Worm (Caenorhabditis elegans) whole organism, L2 larva: ENCODE results near the gene Y66D12A.3.

Experiments
- C34F6.9 ChIP-seq: fragments of 150-350 bp; optimal IDR thresholded peaks from 2 replicates; lab custom pipeline; 2014; ENCODE audit warnings: missing biosample characterization, missing genetic modification characterization
- R02D3.7 ChIP-seq: fragments of 150-350 bp; optimal IDR thresholded peaks from 2 replicates; lab custom pipeline; 2014; ENCODE audit warnings: missing biosample characterization, missing genetic modification characterization
- ZK546.5 ChIP-seq: sonication (generic microtip); optimal IDR thresholded peaks from 2 replicates; lab custom pipeline; 2017; ENCODE audit warnings: missing biosample characterization, missing genetic modification characterization
- alr-1 ChIP-seq: fragments of 150-350 bp; optimal IDR thresholded peaks from 2 replicates; lab custom pipeline; 2014; ENCODE audit warnings: missing biosample characterization, missing genetic modification characterization
- aly-2 ChIP-seq: fragments of 150-350 bp; optimal IDR thresholded peaks from 2 replicates; lab custom pipeline; 2014; ENCODE audit warnings: missing biosample characterization, missing genetic modification characterization
- ama-1 ChIP-seq: fragments of 150-350 bp; optimal IDR thresholded peaks from 2 replicates; lab custom pipeline; 2018; ENCODE audit warnings: inconsistent platforms
- blmp-1 ChIP-seq: sonication (generic microtip); optimal IDR thresholded peaks from 2 replicates; lab custom pipeline; 2017; ENCODE audit warnings: missing genetic modification characterization, mild to moderate bottlenecking, missing compliant biosample characterization, antibody characterized with exemption, moderate library complexity; ENCODE audit not compliant: insufficient read depth
- ceh-82 ChIP-seq: fragments of 150-350 bp; optimal IDR thresholded peaks from 2 replicates; lab custom pipeline; 2014; ENCODE audit warnings: missing biosample characterization, missing genetic modification characterization
- crh-2 ChIP-seq: sonication (generic microtip); optimal IDR thresholded peaks from 2 replicates; lab custom pipeline; 2017; ENCODE audit warnings: missing biosample characterization, missing genetic modification characterization
- dmd-4 ChIP-seq: sonication (generic microtip); optimal IDR thresholded peaks from 2 replicates; lab custom pipeline; 2017; ENCODE audit warnings: missing biosample characterization, missing genetic modification characterization
- egl-27 ChIP-seq: sonication (generic microtip); optimal IDR thresholded peaks from 3 replicates; lab custom pipeline; 2017; ENCODE audit warnings: missing biosample characterization, missing genetic modification reagents, missing genetic modification characterization
- elt-1 ChIP-seq: fragments of 150-350 bp; optimal IDR thresholded peaks from 2 replicates; lab custom pipeline; 2014; ENCODE audit warnings: missing biosample characterization, missing genetic modification characterization
- fos-1 ChIP-seq: fragments of 150-350 bp; optimal IDR thresholded peaks from 2 replicates; lab custom pipeline; 2014; ENCODE audit warnings: missing biosample characterization, missing genetic modification characterization
- gmeb-1 ChIP-seq: fragments of 150-350 bp; optimal IDR thresholded peaks from 2 replicates; lab custom pipeline; 2014; ENCODE audit warnings: missing biosample characterization, missing genetic modification characterization
- lin-11 ChIP-seq: fragments of 150-350 bp; sonication (generic microtip); optimal IDR thresholded peaks from 2 replicates; lab custom pipeline; 2014; ENCODE audit warnings: missing biosample characterization, missing genetic modification characterization, inconsistent platforms, mixed read lengths
- lsy-2 ChIP-seq, 2 experiments: fragments of 150-350 bp in 1 of 2; sonication (generic microtip) in 1 of 2; optimal IDR thresholded peaks; 2 replicates each; lab custom pipeline; 2014 to 2017; ENCODE audit warnings: missing biosample characterization in 2 of 2, missing genetic modification characterization in 2 of 2
- mab-5 ChIP-seq: fragments of 150-350 bp; optimal IDR thresholded peaks from 2 replicates; lab custom pipeline; 2014; ENCODE audit warnings: missing biosample characterization, missing genetic modification characterization
- mbf-1 ChIP-seq: sonication (generic microtip); optimal IDR thresholded peaks from 2 replicates; lab custom pipeline; 2017; ENCODE audit warnings: missing biosample characterization, missing genetic modification characterization
- mdl-1 ChIP-seq, 2 experiments: fragments of 150-350 bp in 1 of 2; sonication (generic microtip) in 1 of 2; optimal IDR thresholded peaks; 2 replicates each; lab custom pipeline; 2017; ENCODE audit warnings: missing biosample characterization in 2 of 2, missing genetic modification characterization in 2 of 2
- nhr-10 ChIP-seq: sonication (generic microtip); optimal IDR thresholded peaks from 2 replicates; lab custom pipeline; 2017; ENCODE audit warnings: missing biosample characterization, missing genetic modification characterization
- nhr-12 ChIP-seq: fragments of 150-350 bp; optimal IDR thresholded peaks from 2 replicates; lab custom pipeline; 2014; ENCODE audit warnings: missing biosample characterization, missing genetic modification characterization
- nhr-21 ChIP-seq: fragments of 150-350 bp; optimal IDR thresholded peaks from 2 replicates; lab custom pipeline; 2014; ENCODE audit warnings: missing biosample characterization, missing genetic modification characterization
- nhr-23 ChIP-seq: fragments of 150-350 bp; optimal IDR thresholded peaks from 2 replicates; lab custom pipeline; 2014; ENCODE audit warnings: missing biosample characterization, missing genetic modification reagents, missing genetic modification characterization
- nhr-237 ChIP-seq: fragments of 150-350 bp; optimal IDR thresholded peaks from 2 replicates; lab custom pipeline; 2014; ENCODE audit warnings: missing biosample characterization, missing genetic modification characterization
- nhr-25 ChIP-seq: fragments of 150-350 bp; sonication (generic microtip); optimal IDR thresholded peaks from 3 replicates; lab custom pipeline; 2014; ENCODE audit warnings: missing biosample characterization, missing genetic modification characterization
- peb-1 ChIP-seq: fragments of 150-350 bp; optimal IDR thresholded peaks from 2 replicates; lab custom pipeline; 2014; ENCODE audit warnings: missing biosample characterization, missing genetic modification characterization
- sem-4 ChIP-seq: fragments of 150-350 bp; optimal IDR thresholded peaks from 2 replicates; lab custom pipeline; 2014; ENCODE audit warnings: missing biosample characterization, missing genetic modification reagents, missing genetic modification characterization
- sma-3 ChIP-seq: sonication (generic microtip); optimal IDR thresholded peaks from 2 replicates; lab custom pipeline; 2016; ENCODE audit warnings: missing genetic modification reagents, missing genetic modification characterization, missing compliant biosample characterization
- sma-9 ChIP-seq, 2 experiments: fragments of 150-350 bp in 1 of 2; sonication (generic microtip) in 1 of 2; optimal IDR thresholded peaks; 2 replicates each; lab custom pipeline; 2014 to 2016; ENCODE audit warnings: missing genetic modification characterization in 2 of 2, mild to moderate bottlenecking in 1 of 2, missing biosample characterization in 1 of 2, missing compliant biosample characterization in 1 of 2, missing genetic modification reagents in 1 of 2, moderate library complexity in 1 of 2
- snpc-4 ChIP-seq: fragments of 150-350 bp; optimal IDR thresholded peaks from 2 replicates; lab custom pipeline; 2014; ENCODE audit warnings: missing biosample characterization, missing genetic modification characterization
- unc-39 ChIP-seq: fragments of 150-350 bp; optimal IDR thresholded peaks from 2 replicates; lab custom pipeline; 2014; ENCODE audit warnings: missing biosample characterization, missing genetic modification characterization
- unc-55 ChIP-seq: fragments of 150-350 bp; sonication (generic microtip); optimal IDR thresholded peaks from 3 replicates; lab custom pipeline; 2014; ENCODE audit warnings: missing biosample characterization, missing genetic modification reagents, missing genetic modification characterization
- zag-1 ChIP-seq: fragments of 150-350 bp; optimal IDR thresholded peaks from 2 replicates; lab custom pipeline; 2014; ENCODE audit warnings: missing biosample characterization, missing genetic modification characterization
- ztf-1 ChIP-seq: fragments of 200-800 bp; sonication (Bioruptor generic); conservative IDR thresholded peaks from 2 replicates; pipeline ENCODE4 v1.3.6; 2022; ENCODE audit warnings: missing genetic modification characterization, missing compliant biosample characterization
- ztf-11 ChIP-seq: sonication (generic microtip); optimal IDR thresholded peaks from 2 replicates; lab custom pipeline; 2017; ENCODE audit warnings: missing biosample characterization, missing genetic modification characterization

Gene Y66D12A.3

ce11 chrIII:11616446-11616845 lies 27.4 kb downstream of the Y66D12A.3 start, which contains the start of gene ceh-91:
ceh-91 (plus strand) TSS chrIII:11616746.
- TF ChIP-seq unc-39 (tag; lab: Kevin White, UChicago) (no peak), R02D3.7 (no peak), aly-2 (tag; lab: Kevin White, UChicago) (no peak), sma-3 (no peak), nhr-21 (tag; lab: Kevin White, UChicago) (no peak)

- peak in 1 of 2 experiments; percentile 12 for TF ChIP-seq lsy-2 (tag; optimal IDR thresholded peaks at IDR 0.05; lab: Kevin White, UChicago)
- no peak for TF ChIP-seq lin-11 (tag; lab: Kevin White, UChicago)
- no peak for TF ChIP-seq dmd-4 (tag; lab: Kevin White, UChicago)
- no peak for TF ChIP-seq blmp-1 (tag; lab: Kevin White, UChicago)
- no peak for TF ChIP-seq nhr-21 (tag; lab: Kevin White, UChicago)
- no peak for TF ChIP-seq gmeb-1 (tag; lab: Kevin White, UChicago)
- no peak for TF ChIP-seq R02D3.7
- peak; percentile 72 for TF ChIP-seq nhr-25
- TF ChIP-seq sem-4 (tag; lab: Kevin White, UChicago), result peak; percentile 35
- TF ChIP-seq mab-5 (tag; lab: Kevin White, UChicago), result no peak
- no peak for TF ChIP-seq mbf-1 (tag; lab: Kevin White, UChicago)
- TF ChIP-seq snpc-4 (tag; lab: Kevin White, UChicago), result no peak
- no peak for TF ChIP-seq elt-1 (tag; lab: Kevin White, UChicago)
Observed at ce11 chrIII:11624838-11625292, 35.9 kb downstream of the Y66D12A.3 start, which contains the start of gene gly-8. gly-8 (plus strand) TSS chrIII:11625242.

- TF ChIP-seq ZK546.5 (tag; lab: Kevin White, UChicago), result no peak
- no peak for TF ChIP-seq ama-1 (lab: Kevin White, UChicago)
- no peak for TF ChIP-seq C34F6.9
- TF ChIP-seq unc-55 (GFP tag; lab: Kevin White, UChicago), result no peak
- no peak for TF ChIP-seq nhr-23 (tag; lab: Kevin White, UChicago)
- TF ChIP-seq unc-39 (tag; lab: Kevin White, UChicago), result no peak
- TF ChIP-seq gmeb-1 (tag; lab: Kevin White, UChicago), result no peak
- no peak for TF ChIP-seq alr-1
- no peak for TF ChIP-seq nhr-25
- no peak for TF ChIP-seq ceh-82 (tag; lab: Kevin White, UChicago)
- TF ChIP-seq nhr-12 (tag; lab: Kevin White, UChicago), result no peak
- no peak for TF ChIP-seq egl-27 (tag; lab: Kevin White, UChicago)
- TF ChIP-seq snpc-4 (tag; lab: Kevin White, UChicago), result no peak
- TF ChIP-seq aly-2 (tag; lab: Kevin White, UChicago), result no peak
- TF ChIP-seq zag-1 (tag; lab: Kevin White, UChicago), result no peak
- no peak for TF ChIP-seq mdl-1 (tag; optimal IDR thresholded peaks at IDR 0.05; lab: Kevin White, UChicago)
- TF ChIP-seq ztf-1, result no peak
- TF ChIP-seq mab-5 (tag; lab: Kevin White, UChicago), result no peak
- TF ChIP-seq, all 48 proteins: peak for 0
Observed at ce11 chrIII:11627631-11628030, 38.6 kb downstream of the Y66D12A.3 start.

- no peak for TF ChIP-seq nhr-21 (tag; lab: Kevin White, UChicago)
- TF ChIP-seq snpc-4 (tag; lab: Kevin White, UChicago), result no peak
- TF ChIP-seq crh-2, result no peak
- TF ChIP-seq ztf-11, result no peak
- TF ChIP-seq sma-9 (GFP tag; optimal IDR thresholded peaks at IDR 0.05; lab: Kevin White, UChicago), result no peak
- TF ChIP-seq sma-9 (tag; optimal IDR thresholded peaks at IDR 0.05; lab: Kevin White, UChicago), result no peak
- TF ChIP-seq unc-55 (GFP tag; lab: Kevin White, UChicago), result no peak
- TF ChIP-seq nhr-237 (tag; lab: Kevin White, UChicago), result no peak
- no peak for TF ChIP-seq peb-1 (tag; lab: Kevin White, UChicago)
Observed at ce11 chrIII:11629354-11629753, 40.3 kb downstream of the Y66D12A.3 start, which contains the start of gene Y66A7A.7. Y66A7A.7 (minus strand) TSS chrIII:11629454.

- TF ChIP-seq sem-4 (tag; lab: Kevin White, UChicago) (no peak), nhr-25 (no peak), aly-2 (tag; lab: Kevin White, UChicago) (no peak), mdl-1 (tag; optimal IDR thresholded peaks at IDR 0.05; lab: Kevin White, UChicago) (no peak), fos-1 (tag; lab: Kevin White, UChicago) (peak; percentile 26), nhr-10 (no peak), sma-9 (GFP tag; optimal IDR thresholded peaks at IDR 0.05; lab: Kevin White, UChicago) (no peak), sma-9 (tag; optimal IDR thresholded peaks at IDR 0.05; lab: Kevin White, UChicago) (no peak)
Observed at ce11 chrIII:11631111-11631510, 42.1 kb downstream of the Y66D12A.3 start.
